Fruit fly (Drosophila melanogaster) whole organism, wandering third instar larva: Measurements from ENCODE around the gene BNIP3.
A peak's percentile ranks its signal among the peaks of the same experiment; 100 is the strongest.

Experiments used
- Abd-B ChIP-seq: fragments of >200 bp; optimal IDR thresholded peaks from 2 replicates; lab custom pipeline; 2017; ENCODE audit warnings: missing biosample characterization, missing genetic modification characterization
- CG32264 ChIP-seq: fragments of 200-800 bp; sonication (Bioruptor generic); optimal IDR thresholded peaks from 2 replicates; lab custom pipeline; 2016; ENCODE audit warnings: missing biosample characterization, missing genetic modification characterization
- CG9705 ChIP-seq: fragments of 200-800 bp; sonication (Bioruptor generic); optimal IDR thresholded peaks from 2 replicates; lab custom pipeline; 2018; ENCODE audit warnings: missing biosample characterization, mild to moderate bottlenecking, missing genetic modification characterization
- GATAd ChIP-seq: sonication (Bioruptor generic); optimal IDR thresholded peaks from 2 replicates; lab custom pipeline; 2016; ENCODE audit warnings: missing biosample characterization, missing genetic modification characterization
- HLH106 ChIP-seq: fragments of 200-800 bp; optimal IDR thresholded peaks from 3 replicates; lab custom pipeline; 2019; ENCODE audit warnings: missing biosample characterization, mild to moderate bottlenecking, missing genetic modification characterization, moderate library complexity
- Hnf4 ChIP-seq: fragments of 200-800 bp; sonication (Bioruptor generic); optimal IDR thresholded peaks from 2 replicates; lab custom pipeline; 2016; ENCODE audit warnings: missing biosample characterization, mild to moderate bottlenecking, missing genetic modification characterization
- Hr78 ChIP-seq: fragments of >200 bp; optimal IDR thresholded peaks from 2 replicates; lab custom pipeline; 2017; ENCODE audit warnings: missing biosample characterization, missing genetic modification characterization
- Hr83 ChIP-seq: fragments of 200-300 bp; sonication (Bioruptor generic); optimal IDR thresholded peaks from 2 replicates; lab custom pipeline; 2016; ENCODE audit warnings: missing biosample characterization, mild to moderate bottlenecking, missing genetic modification characterization, moderate library complexity; ENCODE audit not compliant: poor library complexity, severe bottlenecking
- Jra ChIP-seq: sonication (Bioruptor generic); optimal IDR thresholded peaks from 2 replicates; lab custom pipeline; 2016; ENCODE audit warnings: missing biosample characterization, missing genetic modification characterization
- Mio ChIP-seq: sonication (Bioruptor generic); optimal IDR thresholded peaks from 2 replicates; lab custom pipeline; 2016; ENCODE audit warnings: missing biosample characterization, missing genetic modification characterization
- Myc ChIP-seq: fragments of >200 bp; optimal IDR thresholded peaks from 2 replicates; lab custom pipeline; 2017
- N ChIP-seq: fragments of >200 bp; optimal IDR thresholded peaks from 2 replicates; lab custom pipeline; 2018; ENCODE audit warnings: missing biosample characterization, missing external identifiers, missing genetic modification characterization
- OdsH ChIP-seq: fragments of 200-800 bp; sonication (Bioruptor generic); optimal IDR thresholded peaks from 2 replicates; lab custom pipeline; 2016; ENCODE audit warnings: missing biosample characterization, mild to moderate bottlenecking, missing genetic modification characterization
- Rel ChIP-seq, 2 experiments: fragments of 200-800 bp; sonication (Bioruptor generic) in 1 of 2; optimal IDR thresholded peaks; 2 replicates in 1 of 2; 3 replicates in 1 of 2; lab custom pipeline; 2016 to 2019; ENCODE audit warnings: mild to moderate bottlenecking in 2 of 2, missing biosample characterization in 2 of 2, missing genetic modification characterization in 2 of 2, moderate library complexity in 1 of 2
- Sp1 ChIP-seq: fragments of 200-800 bp; sonication (Bioruptor generic); optimal IDR thresholded peaks from 3 replicates; lab custom pipeline; 2019; ENCODE audit warnings: missing biosample characterization, mild to moderate bottlenecking, missing genetic modification characterization, moderate library complexity
- Vsx2 ChIP-seq: fragments of 200-300, 225-300 bp; sonication (Bioruptor generic); optimal IDR thresholded peaks from 2 replicates; lab custom pipeline; 2018; ENCODE audit warnings: missing biosample characterization, missing genetic modification characterization; ENCODE audit not compliant: partially characterized antibody
- br ChIP-seq: fragments of 200-800 bp; sonication (Bioruptor generic); optimal IDR thresholded peaks from 2 replicates; lab custom pipeline; 2016; ENCODE audit warnings: missing biosample characterization, missing genetic modification characterization
- brk ChIP-seq: fragments of 200-800 bp; sonication (Bioruptor generic); optimal IDR thresholded peaks from 2 replicates; lab custom pipeline; 2016; ENCODE audit warnings: missing biosample characterization, mild to moderate bottlenecking, missing genetic modification characterization
- dl ChIP-seq, 2 experiments: fragments of 175-275, 200-275 bp in 1 of 2; fragments of 200-275 bp in 1 of 2; sonication (Bioruptor generic); optimal IDR thresholded peaks; lab custom pipeline; 2018; ENCODE audit warnings: mild to moderate bottlenecking in 2 of 2, missing biosample characterization in 2 of 2, missing genetic modification characterization in 2 of 2, moderate library complexity in 2 of 2; ENCODE audit not compliant: partially characterized antibody in 2 of 2, insufficient read depth in 1 of 2
- dmrt93B ChIP-seq: fragments of 200-800 bp; sonication (Bioruptor generic); optimal IDR thresholded peaks from 2 replicates; lab custom pipeline; 2018; ENCODE audit warnings: missing biosample characterization, mild to moderate bottlenecking, missing genetic modification characterization
- dsf ChIP-seq: sonication (Bioruptor generic); optimal IDR thresholded peaks from 2 replicates; lab custom pipeline; 2016; ENCODE audit warnings: missing biosample characterization, missing genetic modification characterization, borderline replicate concordance
- foxo ChIP-seq, 2 experiments: fragments of 200-800 bp; sonication (Bioruptor generic); optimal IDR thresholded peaks; 2 replicates in 1 of 2; 3 replicates in 1 of 2; lab custom pipeline; 2016 to 2017; ENCODE audit warnings: missing biosample characterization in 2 of 2, missing genetic modification characterization in 2 of 2
- fru ChIP-seq: fragments of 200-800 bp; sonication (Bioruptor generic); optimal IDR thresholded peaks from 3 replicates; lab custom pipeline; 2016; ENCODE audit warnings: missing biosample characterization, mild to moderate bottlenecking, missing genetic modification characterization
- jim ChIP-seq: fragments of 175-275, 200-325 bp; sonication (Bioruptor generic); optimal IDR thresholded peaks from 2 replicates; lab custom pipeline; 2016; ENCODE audit warnings: missing biosample characterization, mild to moderate bottlenecking, missing genetic modification characterization
- lola ChIP-seq: fragments of >200 bp; optimal IDR thresholded peaks from 2 replicates; lab custom pipeline; 2017; ENCODE audit warnings: missing biosample characterization, missing genetic modification characterization
- psq ChIP-seq: fragments of 200-800 bp; sonication (Bioruptor generic); optimal IDR thresholded peaks from 3 replicates; lab custom pipeline; 2017; ENCODE audit warnings: missing biosample characterization, mild to moderate bottlenecking, missing genetic modification characterization, moderate library complexity
- rgr ChIP-seq: fragments of 200-800 bp; sonication (Bioruptor generic); optimal IDR thresholded peaks from 3 replicates; lab custom pipeline; 2016; ENCODE audit warnings: missing biosample characterization, mild to moderate bottlenecking, missing genetic modification characterization
- sage ChIP-seq: fragments of 200-800 bp; sonication (Bioruptor generic); optimal IDR thresholded peaks from 2 replicates; lab custom pipeline; 2016; ENCODE audit warnings: missing biosample characterization, mild to moderate bottlenecking, missing genetic modification characterization
- sv ChIP-seq: fragments of 200-800 bp; sonication (Bioruptor generic); optimal IDR thresholded peaks from 3 replicates; lab custom pipeline; 2016; ENCODE audit warnings: missing biosample characterization, missing genetic modification characterization
- tai ChIP-seq: sonication (Bioruptor generic); optimal IDR thresholded peaks from 2 replicates; lab custom pipeline; 2016; ENCODE audit warnings: missing biosample characterization, missing genetic modification characterization
- usp ChIP-seq: fragments of >200 bp; optimal IDR thresholded peaks from 2 replicates; lab custom pipeline; 2017; ENCODE audit warnings: missing biosample characterization, missing genetic modification characterization
- woc ChIP-seq: sonication (Bioruptor generic); optimal IDR thresholded peaks from 2 replicates; lab custom pipeline; 2016; ENCODE audit warnings: missing biosample characterization, mild to moderate bottlenecking, missing genetic modification characterization

The BNIP3 gene

dm6 chr3L:20518805-20519503 is at the start of gene BNIP3:
Gene BNIP3 (minus strand): TSS chr3L:20519393.
- TF ChIP-seq psq (GFP tag; lab: Kevin White, UChicago) (peak; percentile 98), CG9705 (GFP tag; lab: Kevin White, UChicago) (no peak), Abd-B (GFP tag; lab: Kevin White, UChicago) (no peak), Myc (lab: Kevin White, UChicago) (no peak), br (GFP tag; lab: Kevin White, UChicago) (peak; percentile 17), CG32264 (GFP tag; lab: Kevin White, UChicago) (no peak), tai (GFP tag; lab: Kevin White, UChicago) (no peak), Vsx2 (GFP tag; lab: Kevin White, UChicago) (no peak), sage (GFP tag; lab: Kevin White, UChicago) (no peak), N (GFP tag; lab: Kevin White, UChicago) (no peak), dmrt93B (GFP tag; lab: Kevin White, UChicago) (no peak), lola (GFP tag; lab: Kevin White, UChicago) (no peak), Sp1 (GFP tag; lab: Kevin White, UChicago) (peak; percentile 32), dsf (no peak), jim (GFP tag; lab: Kevin White, UChicago) (no peak), brk (GFP tag; lab: Kevin White, UChicago) (no peak), rgr (GFP tag; lab: Kevin White, UChicago) (no peak), Hnf4 (GFP tag; lab: Kevin White, UChicago) (no peak), Mio (GFP tag; lab: Kevin White, UChicago) (no peak), sv (GFP tag; lab: Kevin White, UChicago) (no peak), dl (GFP tag; optimal IDR thresholded peaks at IDR 0.05; lab: Kevin White, UChicago; ENCODE audit: insufficient read depth in 1 of 2, partially characterized antibody in 2 of 2) (peak in 1 of 2 experiments; percentile 21), Hr83 (GFP tag; lab: Kevin White, UChicago) (peak; percentile 46), GATAd (GFP tag; lab: Kevin White, UChicago) (no peak), Rel (GFP tag; optimal IDR thresholded peaks at IDR 0.05; lab: Kevin White, UChicago) (no peak), Rel (tag; optimal IDR thresholded peaks at IDR 0.05; lab: Kevin White, UChicago) (peak; percentile 46), foxo (GFP tag; optimal IDR thresholded peaks at IDR 0.05; lab: Kevin White, UChicago) (no peak), fru (GFP tag; lab: Kevin White, UChicago) (peak; percentile 7)

dm6 chr3L:20565561-20566128 is 46.5 kb upstream of the BNIP3 start:
- TF ChIP-seq brk (GFP tag; lab: Kevin White, UChicago) (no peak), CG9705 (GFP tag; lab: Kevin White, UChicago) (no peak), woc (no peak), Mio (GFP tag; lab: Kevin White, UChicago) (no peak), HLH106 (tag; lab: Kevin White, UChicago) (no peak), Hr78 (no peak), usp (GFP tag; lab: Kevin White, UChicago) (no peak), foxo (GFP tag; optimal IDR thresholded peaks at IDR 0.05; lab: Kevin White, UChicago) (no peak), GATAd (GFP tag; lab: Kevin White, UChicago) (no peak), OdsH (no peak), Jra (no peak), Sp1 (GFP tag; lab: Kevin White, UChicago) (no peak), sage (GFP tag; lab: Kevin White, UChicago) (no peak), Vsx2 (GFP tag; lab: Kevin White, UChicago) (no peak), CG32264 (GFP tag; lab: Kevin White, UChicago) (no peak)

dm6 chr3L:20563767-20564166 is 44.6 kb upstream of the BNIP3 start:
- TF ChIP-seq dmrt93B (GFP tag; lab: Kevin White, UChicago) (no peak), Rel (GFP tag; optimal IDR thresholded peaks at IDR 0.05; lab: Kevin White, UChicago) (no peak), Rel (tag; optimal IDR thresholded peaks at IDR 0.05; lab: Kevin White, UChicago) (no peak), usp (GFP tag; lab: Kevin White, UChicago) (no peak), woc (no peak), brk (GFP tag; lab: Kevin White, UChicago) (no peak), psq (GFP tag; lab: Kevin White, UChicago) (no peak), Hr78 (no peak), CG9705 (GFP tag; lab: Kevin White, UChicago) (no peak), sage (GFP tag; lab: Kevin White, UChicago) (no peak), Sp1 (GFP tag; lab: Kevin White, UChicago) (no peak), Mio (GFP tag; lab: Kevin White, UChicago) (no peak), tai (GFP tag; lab: Kevin White, UChicago) (no peak)
